Fruit fly (Drosophila melanogaster): ENCODE results near the gene Elal.

Gene Elal

DNA sequence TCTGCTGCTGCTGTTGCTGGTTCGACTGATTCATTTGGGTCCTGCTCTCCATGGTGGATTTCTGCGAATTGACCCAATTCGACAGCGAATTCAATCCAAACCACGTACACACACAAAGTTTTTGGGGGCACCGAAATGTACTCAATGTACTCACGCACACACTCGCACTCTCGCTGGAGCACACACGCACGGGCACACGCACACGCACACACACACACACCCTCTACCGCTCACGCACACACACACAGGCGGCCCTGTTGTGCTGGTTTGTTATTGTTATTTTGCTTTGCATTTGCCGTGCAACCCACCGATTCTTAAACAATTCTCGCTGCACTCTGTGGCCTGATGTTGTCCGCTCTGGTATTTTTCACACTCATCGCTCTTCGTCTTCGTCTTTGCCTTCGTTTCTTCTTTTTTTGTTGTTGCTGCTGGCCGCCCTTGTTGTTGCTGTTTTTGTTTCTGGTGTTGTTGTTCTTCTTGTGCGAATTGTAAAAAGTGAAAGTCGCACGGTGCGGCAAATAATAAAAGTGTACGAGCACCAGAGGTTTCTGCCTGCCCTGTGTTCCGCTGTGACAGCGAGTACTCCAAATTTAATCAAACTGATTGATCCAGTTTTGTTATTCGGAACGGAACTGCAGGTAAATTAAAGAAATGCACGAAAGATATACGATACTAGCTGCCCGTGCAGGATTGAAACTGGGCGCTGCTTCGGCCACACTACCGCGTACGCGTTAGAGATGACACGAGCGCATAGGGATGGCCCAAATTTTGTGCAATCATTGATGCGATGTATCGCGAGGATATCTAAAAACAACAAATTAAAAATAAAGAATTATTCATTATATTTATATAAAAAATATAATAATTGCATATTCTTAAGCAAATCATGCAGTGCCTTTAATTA, 11.0 kb downstream of the Elal start, which contains the start of gene CG3744:
CG3744 (minus strand) TSS at position 716 of the 904 bp plus-strand sequence.
- TF ChIP-seq Dll (optimal IDR thresholded peaks at IDR 0.05) (no peak), CG8478 (optimal IDR thresholded peaks at IDR 0.05) (peak; percentile 59)

DNA sequence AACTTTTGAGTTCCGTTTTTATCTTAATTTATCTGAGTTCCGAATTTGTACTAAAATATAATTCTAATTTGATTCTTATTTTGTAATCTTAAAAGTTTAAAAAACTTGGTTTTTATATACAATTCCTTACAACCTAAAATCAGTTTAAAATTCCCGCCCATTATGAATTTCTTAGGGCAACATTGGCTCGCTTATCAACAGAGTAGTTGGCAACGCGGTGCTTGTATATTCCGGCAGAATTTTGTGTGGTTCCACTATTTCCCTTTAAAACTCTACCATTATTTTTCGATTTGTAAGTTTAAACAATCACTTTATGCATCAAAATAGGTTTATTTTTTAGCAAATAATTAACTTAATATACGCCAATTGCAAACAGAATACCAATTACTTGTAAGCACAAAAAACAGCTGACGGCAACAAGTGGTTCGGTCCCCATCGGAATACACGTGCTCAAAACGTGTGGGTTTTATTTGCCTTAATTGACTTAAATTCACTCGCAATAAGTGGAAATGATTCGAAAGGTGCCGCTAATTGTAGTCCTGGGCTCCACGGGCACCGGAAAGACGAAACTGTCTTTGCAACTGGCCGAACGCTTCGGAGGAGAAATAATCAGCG, 11.8 kb downstream of the Elal start, which contains the start of the genes CG11089 and CG31381:
CG11089 (plus strand) TSS at position 203 of the 615 bp plus-strand sequence.
CG31381 (plus strand) TSS at position 203 of the 615 bp plus-strand sequence.
- TF ChIP-seq pan (optimal IDR thresholded peaks at IDR 0.05) (no peak), usp (GFP tag; optimal IDR thresholded peaks at IDR 0.05) (no peak), CG8478 (optimal IDR thresholded peaks at IDR 0.05) (no peak), EcR (GFP tag; optimal IDR thresholded peaks at IDR 0.05) (no peak), Dll (optimal IDR thresholded peaks at IDR 0.05) (no peak), psq (optimal IDR thresholded peaks at IDR 0.05) (no peak)

DNA sequence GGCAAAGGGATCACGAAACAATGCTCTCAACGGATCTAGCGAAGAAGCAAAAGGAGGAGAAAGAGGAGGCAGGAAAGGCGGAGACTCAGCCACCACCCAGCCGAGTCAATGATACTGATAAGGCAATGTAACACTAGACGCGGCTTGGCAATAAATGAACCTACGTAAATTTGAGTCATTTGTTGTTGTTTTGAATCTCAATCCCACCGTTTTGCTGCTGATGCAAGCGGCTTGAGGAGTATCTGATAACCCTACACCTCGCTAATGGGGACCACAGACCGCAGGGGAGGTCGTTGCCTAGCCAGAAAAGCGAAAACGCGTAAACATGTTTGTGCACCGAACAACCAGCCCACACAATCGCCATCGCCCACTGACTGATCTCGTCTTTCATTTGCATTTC, 13.5 kb downstream of the Elal start:
- TF ChIP-seq CG8478 (optimal IDR thresholded peaks at IDR 0.05) (no peak), usp (GFP tag; optimal IDR thresholded peaks at IDR 0.05) (no peak), Dll (optimal IDR thresholded peaks at IDR 0.05) (no peak), EcR (GFP tag; optimal IDR thresholded peaks at IDR 0.05) (no peak), pan (optimal IDR thresholded peaks at IDR 0.05) (no peak), psq (optimal IDR thresholded peaks at IDR 0.05) (no peak)

DNA sequence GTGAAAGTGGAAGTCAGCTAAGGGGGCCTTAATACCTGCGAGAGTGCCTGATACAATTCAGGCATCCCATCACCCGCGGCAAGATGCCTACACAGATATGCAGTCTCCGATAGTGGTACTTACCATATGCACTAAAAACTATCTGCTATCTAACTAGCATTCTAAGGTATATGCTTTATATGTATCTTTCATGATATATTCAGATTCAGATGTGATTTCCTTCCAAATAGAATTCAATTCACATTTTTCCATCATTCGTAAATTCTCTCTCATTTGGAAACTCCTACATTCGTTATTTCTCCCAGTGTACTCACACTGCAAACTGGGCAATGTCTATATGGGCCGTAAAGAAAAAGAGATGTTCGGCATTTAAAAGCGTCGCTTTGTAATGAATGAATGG, 21.3 kb downstream of the Elal start:
- TF ChIP-seq CG8478 (optimal IDR thresholded peaks at IDR 0.05) (no peak), Dll (optimal IDR thresholded peaks at IDR 0.05) (no peak), psq (optimal IDR thresholded peaks at IDR 0.05) (no peak), pan (optimal IDR thresholded peaks at IDR 0.05) (no peak)

DNA sequence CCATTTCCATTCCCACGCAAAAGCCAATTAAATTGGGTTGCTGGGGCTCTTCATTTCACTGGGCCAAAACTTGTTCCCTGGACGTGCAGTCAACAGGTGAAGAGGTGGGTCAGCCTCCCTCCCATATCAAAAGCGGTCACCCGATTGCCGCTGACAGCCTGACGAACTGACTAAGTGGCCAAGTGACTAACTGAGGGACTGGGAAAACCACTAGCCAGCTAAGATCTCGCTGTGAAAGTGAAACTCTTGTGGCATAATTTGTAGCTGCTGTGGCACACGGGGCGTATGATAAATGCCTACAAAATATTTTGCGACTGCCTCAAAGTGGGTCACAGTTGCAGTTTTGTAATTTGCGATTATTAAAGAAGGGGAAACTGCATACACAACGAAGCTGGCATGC, 23.3 kb downstream of the Elal start:
- TF ChIP-seq CG8478 (optimal IDR thresholded peaks at IDR 0.05): no peak
- no peak for TF ChIP-seq usp (GFP tag; optimal IDR thresholded peaks at IDR 0.05)
- TF ChIP-seq EcR (GFP tag; optimal IDR thresholded peaks at IDR 0.05): no peak
- TF ChIP-seq Dll (optimal IDR thresholded peaks at IDR 0.05): no peak

DNA sequence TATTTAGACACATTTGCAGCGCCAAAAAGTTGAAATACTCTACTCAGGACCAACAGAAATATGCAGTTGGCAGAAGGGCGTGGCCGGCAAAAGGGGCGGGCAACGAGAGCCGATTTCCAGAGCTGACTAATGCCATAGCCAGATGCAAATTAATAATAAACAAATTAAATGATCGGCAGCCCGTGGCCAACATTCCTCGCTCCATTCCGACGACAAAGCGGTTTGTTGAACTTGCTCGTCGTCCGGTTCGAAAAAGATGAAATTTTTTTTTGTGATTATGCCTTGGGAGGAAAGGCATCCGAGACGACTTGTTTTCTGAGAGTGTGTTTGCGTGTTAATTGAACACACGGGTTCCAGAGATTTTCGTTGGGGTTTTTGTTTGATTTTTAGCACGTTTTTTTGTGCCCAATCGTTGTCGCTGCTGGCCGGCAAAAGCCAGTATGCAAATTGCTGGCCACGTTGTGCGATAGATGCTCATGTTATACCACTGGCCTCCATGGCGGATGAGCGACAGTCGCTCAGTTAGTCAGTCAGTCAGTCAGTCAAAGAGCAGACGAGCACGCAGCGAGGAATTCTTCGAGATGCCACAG, 24.2 kb downstream of the Elal start:
- no peak for TF ChIP-seq CG8478 (optimal IDR thresholded peaks at IDR 0.05)
- TF ChIP-seq Dll (optimal IDR thresholded peaks at IDR 0.05): no peak
- no peak for TF ChIP-seq EcR (GFP tag; optimal IDR thresholded peaks at IDR 0.05)
- no peak for TF ChIP-seq usp (GFP tag; optimal IDR thresholded peaks at IDR 0.05)

DNA sequence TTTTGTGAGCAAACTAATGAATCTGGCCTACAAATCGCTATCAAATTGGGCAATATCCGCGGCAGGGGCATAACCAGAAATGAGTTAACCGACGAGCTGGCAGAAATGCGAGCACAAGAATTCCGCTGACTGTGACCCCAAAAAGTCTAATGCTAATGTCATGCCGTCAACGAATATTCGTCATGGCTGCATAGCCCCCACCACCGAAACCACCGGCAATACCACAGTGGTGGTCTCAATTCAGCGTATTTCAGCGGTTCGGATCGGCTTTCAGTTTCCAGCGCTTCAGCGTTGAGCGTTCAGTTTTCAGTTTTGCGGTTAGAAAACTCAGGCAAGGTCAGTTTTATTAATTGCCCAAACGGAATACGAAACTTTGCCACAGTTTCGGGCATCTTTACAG, 25.1 kb downstream of the Elal start:
- TF ChIP-seq pan (optimal IDR thresholded peaks at IDR 0.05) (no peak), CG8478 (optimal IDR thresholded peaks at IDR 0.05) (no peak), psq (optimal IDR thresholded peaks at IDR 0.05) (no peak), Dll (optimal IDR thresholded peaks at IDR 0.05) (no peak), EcR (GFP tag; optimal IDR thresholded peaks at IDR 0.05) (no peak), usp (GFP tag; optimal IDR thresholded peaks at IDR 0.05) (no peak)

DNA sequence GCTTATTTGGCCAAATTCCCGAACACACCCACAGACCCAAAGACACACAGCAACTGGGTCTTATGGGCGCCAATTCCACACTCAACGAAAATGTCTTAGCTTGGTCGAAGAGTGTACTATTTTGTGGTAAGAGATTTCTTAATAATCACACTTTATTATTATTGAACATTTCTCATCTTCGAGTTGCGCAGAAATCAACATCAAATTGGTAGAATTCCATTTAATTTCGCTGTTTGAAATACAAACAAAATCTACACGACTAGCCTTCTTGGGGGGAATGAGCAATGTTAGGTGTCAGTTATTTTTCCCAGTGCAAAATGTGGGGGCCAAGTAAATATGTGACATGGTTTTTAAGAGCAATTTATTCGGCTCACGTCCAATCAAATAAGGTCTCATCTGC, 25.8 kb downstream of the Elal start:
- TF ChIP-seq CG8478 (optimal IDR thresholded peaks at IDR 0.05) (no peak), Dll (optimal IDR thresholded peaks at IDR 0.05) (no peak), psq (optimal IDR thresholded peaks at IDR 0.05) (no peak), usp (GFP tag; optimal IDR thresholded peaks at IDR 0.05) (no peak), pan (optimal IDR thresholded peaks at IDR 0.05) (no peak), EcR (GFP tag; optimal IDR thresholded peaks at IDR 0.05) (no peak)

DNA sequence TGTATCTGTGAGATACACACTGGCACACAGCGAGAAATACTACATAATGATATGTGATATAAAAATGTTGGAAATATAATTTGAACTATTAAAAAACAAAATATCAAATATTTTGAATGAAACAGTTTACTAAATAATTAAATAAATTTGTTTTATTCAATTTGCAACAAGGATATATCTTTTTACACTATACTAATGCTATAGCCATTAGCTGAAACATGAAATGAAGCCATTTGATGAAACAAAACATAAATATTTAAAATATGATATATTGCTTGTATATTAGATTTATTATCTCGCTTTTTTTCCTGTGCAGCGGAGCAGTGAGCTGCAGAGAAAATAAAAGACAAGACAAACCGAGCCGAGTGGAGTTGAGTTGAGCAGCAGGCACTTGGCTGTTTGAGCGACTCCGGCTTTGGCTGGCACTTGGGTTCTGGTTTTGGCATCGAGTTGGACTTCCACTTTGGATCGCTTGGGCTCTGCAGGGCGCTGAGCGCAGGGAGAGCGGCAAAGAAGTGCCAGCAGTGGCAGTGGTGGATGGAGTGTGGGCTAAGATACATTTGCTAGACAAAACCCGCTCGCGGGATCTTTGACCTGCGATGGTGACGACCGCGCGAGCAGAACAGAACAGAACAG, 28.3 kb downstream of the Elal start:
- no peak for TF ChIP-seq psq (optimal IDR thresholded peaks at IDR 0.05)
- peak in 1 of 2 experiments; percentile 86 for TF ChIP-seq EcR (GFP tag; optimal IDR thresholded peaks at IDR 0.05)

DNA sequence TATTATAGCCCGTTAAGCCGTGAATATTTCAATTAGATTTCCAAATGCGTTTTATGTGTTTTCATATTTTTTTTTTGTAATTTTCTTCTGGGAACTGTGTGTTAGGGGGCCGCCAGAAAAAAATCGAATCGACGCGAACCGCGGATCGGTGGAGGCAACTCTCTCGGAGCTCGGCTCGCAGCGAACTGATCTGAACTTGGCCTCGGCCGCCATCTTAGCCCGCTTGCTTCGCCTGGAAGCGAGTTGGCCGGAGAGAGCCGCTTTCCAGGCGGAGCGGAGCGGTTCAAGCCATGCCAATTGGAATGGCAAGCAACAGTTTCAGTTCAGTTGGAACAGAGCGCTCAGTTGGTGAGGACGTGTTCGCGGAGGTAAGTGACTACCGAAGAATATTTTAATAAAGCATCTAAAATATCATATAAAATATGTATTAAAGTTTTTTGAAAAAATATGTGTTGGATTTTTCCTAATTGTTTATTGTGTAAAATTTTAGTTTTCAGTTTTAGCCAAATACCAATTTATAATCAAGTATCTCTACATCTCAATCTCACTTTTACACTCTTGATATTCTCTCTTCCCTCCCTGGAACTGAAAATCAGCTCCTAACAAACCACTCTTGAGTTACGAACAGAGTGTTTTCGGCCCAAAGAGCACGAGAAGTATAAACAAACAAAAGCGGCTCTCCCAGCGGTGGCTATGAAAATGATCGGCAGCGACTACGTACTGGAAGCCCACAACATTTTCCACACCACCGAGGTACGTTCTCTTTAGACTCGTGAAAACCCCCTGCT, 29.5 kb downstream of the Elal start, which contains the start of the genes CG31121 and CG11069:
CG31121 (minus strand) TSS at position 187 of the 788 bp plus-strand sequence.
CG11069 (plus strand) TSS at position 324 of the 788 bp plus-strand sequence.
- TF ChIP-seq psq (optimal IDR thresholded peaks at IDR 0.05): no peak
- no peak for TF ChIP-seq Dll (optimal IDR thresholded peaks at IDR 0.05)
- TF ChIP-seq usp (GFP tag; optimal IDR thresholded peaks at IDR 0.05): no peak
- no peak for TF ChIP-seq EcR (GFP tag; optimal IDR thresholded peaks at IDR 0.05)
- no peak for TF ChIP-seq CG8478 (optimal IDR thresholded peaks at IDR 0.05)
- no peak for TF ChIP-seq pan (optimal IDR thresholded peaks at IDR 0.05)

DNA sequence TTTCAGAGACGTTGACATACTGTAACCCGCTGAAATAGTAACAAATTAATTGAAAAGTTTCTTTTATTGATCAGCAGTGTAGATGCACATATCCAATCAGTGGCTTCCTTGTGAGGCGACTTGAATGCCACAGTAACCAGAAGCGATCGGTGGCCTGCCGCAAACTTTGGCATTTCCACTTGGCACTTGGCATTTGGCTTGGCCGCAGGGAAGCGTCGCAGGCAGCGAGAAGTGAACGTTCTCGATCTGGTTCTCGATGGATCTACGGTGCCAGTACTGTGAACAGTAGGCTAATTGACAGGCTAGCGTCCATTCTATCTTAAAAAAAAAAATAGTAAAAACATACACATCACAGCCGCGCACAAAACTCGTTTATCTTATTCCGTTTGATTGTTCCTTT, 35.7 kb downstream of the Elal start, which contains the start of gene CG10845:
CG10845 (plus strand) TSS at position 301 of the 400 bp plus-strand sequence.
- TF ChIP-seq psq (optimal IDR thresholded peaks at IDR 0.05) (no peak), CG8478 (optimal IDR thresholded peaks at IDR 0.05) (no peak), EcR (GFP tag; optimal IDR thresholded peaks at IDR 0.05) (no peak), usp (GFP tag; optimal IDR thresholded peaks at IDR 0.05) (no peak), Dll (optimal IDR thresholded peaks at IDR 0.05) (no peak), pan (optimal IDR thresholded peaks at IDR 0.05) (no peak)

All from whole organism.